Fruit fly (Drosophila melanogaster): ENCODE results near the gene Tie.

The Tie gene

DNA sequence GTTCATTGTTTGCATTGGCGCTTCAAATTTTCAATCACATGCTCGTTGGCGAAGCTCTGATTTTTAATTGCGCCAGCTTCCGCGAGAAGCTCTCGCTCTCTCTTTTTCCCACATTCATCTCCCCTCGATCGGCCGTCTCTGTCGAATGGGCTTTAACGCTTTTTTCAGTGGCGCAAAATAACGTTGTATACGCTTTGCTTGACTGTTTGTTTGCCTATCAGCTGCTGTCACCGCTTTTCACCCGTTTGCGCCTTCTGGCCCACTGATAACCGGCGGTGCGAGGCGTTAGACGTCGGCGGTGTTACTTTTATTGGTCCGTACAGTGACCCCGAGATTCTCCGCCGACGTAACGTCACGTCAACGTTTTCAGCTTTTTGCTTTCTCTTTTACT, 11.9 kb upstream of the Tie start (continued):
- TF ChIP-seq CG12299 (tag; optimal IDR thresholded peaks at IDR 0.05) (no peak), E2f2 (GFP tag; IDR thresholded peaks at IDR 0.05) (no peak), so (GFP tag; IDR thresholded peaks at IDR 0.05) (no peak), HLH54F (GFP tag; optimal IDR thresholded peaks at IDR 0.05) (no peak), Gug (GFP tag; IDR thresholded peaks at IDR 0.05) (no peak), CG10959 (GFP tag; IDR thresholded peaks at IDR 0.05) (no peak), CG8944 (GFP tag; optimal IDR thresholded peaks at IDR 0.05) (no peak), CG2199 (GFP tag; IDR thresholded peaks at IDR 0.05) (0 out of 3 replicates have a peak, but pooled peaks have one; percentile 38), CG10543 (GFP tag; optimal IDR thresholded peaks at IDR 0.05) (peak; percentile 15), br (optimal IDR thresholded peaks at IDR 0.05) (no peak), Hr78 (GFP tag; optimal IDR thresholded peaks at IDR 0.05) (peak in 1 of 2 experiments; percentile 33), Adf1 (GFP tag; IDR thresholded peaks at IDR 0.05) (peak; percentile 64; the same call in 1 of the 2 replicates), CG1792 (GFP tag; optimal IDR thresholded peaks at IDR 0.05) (no peak), prd (optimal IDR thresholded peaks at IDR 0.05) (no peak), prd (GFP tag; IDR thresholded peaks at IDR 0.05) (no peak), CG13624 (GFP tag; optimal IDR thresholded peaks at IDR 0.05) (no peak), en (GFP tag; optimal IDR thresholded peaks at IDR 0.05) (no peak), CG15514 (GFP tag; optimal IDR thresholded peaks at IDR 0.05) (peak; percentile 3), Dbx (GFP tag; IDR thresholded peaks at IDR 0.05) (0 out of 3 replicates have a peak, but pooled peaks have one; percentile 10), CG6689 (GFP tag; IDR thresholded peaks at IDR 0.05) (no peak), CG1832 (GFP tag; optimal IDR thresholded peaks at IDR 0.05) (peak; percentile 32), HmgZ (tag; optimal IDR thresholded peaks at IDR 0.05) (peak; percentile 34), Atf-2 (GFP tag; optimal IDR thresholded peaks at IDR 0.05) (no peak), sd (tag; optimal IDR thresholded peaks at IDR 0.05) (peak; percentile 27), CG17328 (GFP tag; IDR thresholded peaks at IDR 0.05) (no peak), bowl (GFP tag; IDR thresholded peaks at IDR 0.05) (no peak), lab (GFP tag; optimal IDR thresholded peaks at IDR 0.05) (peak; percentile 21), C15 (GFP tag; IDR thresholded peaks at IDR 0.05) (no peak), ci (GFP tag; IDR thresholded peaks at IDR 0.05) (0 out of 3 replicates have a peak, but pooled peaks have one; percentile 35), CG32532 (GFP tag; IDR thresholded peaks at IDR 0.05) (0 out of 2 replicates have a peak, but pooled peaks have one; percentile 13), nerfin-1 (tag; optimal IDR thresholded peaks at IDR 0.05) (no peak), vvl (GFP tag; IDR thresholded peaks at IDR 0.05) (peak; percentile 29; the same call in 1 of the 2 replicates), CG2712 (tag; optimal IDR thresholded peaks at IDR 0.05) (no peak), CG7372 (GFP tag; IDR thresholded peaks at IDR 0.05) (no peak), gcm2 (GFP tag; optimal IDR thresholded peaks at IDR 0.05) (no peak), exex (tag; optimal IDR thresholded peaks at IDR 0.05) (peak; percentile 15), lilli (GFP tag; optimal IDR thresholded peaks at IDR 0.05) (no peak), CG3726 (GFP tag; IDR thresholded peaks at IDR 0.05) (no peak), HmgD (GFP tag; optimal IDR thresholded peaks at IDR 0.05) (no peak), Camta (GFP tag; optimal IDR thresholded peaks at IDR 0.05) (no peak), ken (GFP tag; IDR thresholded peaks at IDR 0.05) (0 out of 3 replicates have a peak, but pooled peaks have one; percentile 33), CG9215 (GFP tag; IDR thresholded peaks at IDR 0.05) (no peak), CG7928 (GFP tag; optimal IDR thresholded peaks at IDR 0.05) (no peak), pros (GFP tag; optimal IDR thresholded peaks at IDR 0.05) (no peak), CG9932 (GFP tag; IDR thresholded peaks at IDR 0.05) (0 out of 2 replicates have a peak, but pooled peaks have one; percentile 19), cwo (GFP tag; optimal IDR thresholded peaks at IDR 0.05) (peak; percentile 19), z (GFP tag; IDR thresholded peaks at IDR 0.05) (peak; percentile 32; the same call in 1 of the 3 replicates), Dip2 (GFP tag; IDR thresholded peaks at IDR 0.05) (no peak), CG12769 (tag; optimal IDR thresholded peaks at IDR 0.05) (peak; percentile 16), CG8765 (GFP tag; IDR thresholded peaks at IDR 0.05) (no peak), oc (tag; optimal IDR thresholded peaks at IDR 0.05) (peak; percentile 13), Med (GFP tag) (peak; percentile 78)

Data from whole organism, embryonic.